Worm (Caenorhabditis elegans) whole organism, L3 larva: ENCODE results near the gene srh-170.

Experiments used
- ama-1 ChIP-seq: fragments of 150-350 bp; optimal IDR thresholded peaks from 2 replicates; lab custom pipeline; 2018
- ceh-28 ChIP-seq: fragments of 150-350 bp; optimal IDR thresholded peaks from 2 replicates; lab custom pipeline; 2014; ENCODE audit warnings: missing biosample characterization, missing genetic modification reagents, missing genetic modification characterization
- daf-12 ChIP-seq: fragments of 150-350 bp; optimal IDR thresholded peaks from 2 replicates; lab custom pipeline; 2014; ENCODE audit warnings: missing biosample characterization, missing genetic modification reagents, missing genetic modification characterization
- egl-5 ChIP-seq: fragments of 150-350 bp; optimal IDR thresholded peaks from 2 replicates; lab custom pipeline; 2017; ENCODE audit warnings: missing biosample characterization, missing genetic modification reagents, missing genetic modification characterization, inconsistent platforms
- elt-1 ChIP-seq: fragments of 150-350 bp; optimal IDR thresholded peaks from 2 replicates; lab custom pipeline; 2014; ENCODE audit warnings: missing biosample characterization, missing genetic modification characterization
- fkh-2 ChIP-seq: fragments of 150-350 bp; optimal IDR thresholded peaks from 2 replicates; lab custom pipeline; 2014; ENCODE audit warnings: missing biosample characterization, missing genetic modification reagents, missing genetic modification characterization
- zag-1 ChIP-seq: fragments of 150-350 bp; optimal IDR thresholded peaks from 2 replicates; lab custom pipeline; 2014; ENCODE audit warnings: missing biosample characterization, missing genetic modification characterization

DNA sequence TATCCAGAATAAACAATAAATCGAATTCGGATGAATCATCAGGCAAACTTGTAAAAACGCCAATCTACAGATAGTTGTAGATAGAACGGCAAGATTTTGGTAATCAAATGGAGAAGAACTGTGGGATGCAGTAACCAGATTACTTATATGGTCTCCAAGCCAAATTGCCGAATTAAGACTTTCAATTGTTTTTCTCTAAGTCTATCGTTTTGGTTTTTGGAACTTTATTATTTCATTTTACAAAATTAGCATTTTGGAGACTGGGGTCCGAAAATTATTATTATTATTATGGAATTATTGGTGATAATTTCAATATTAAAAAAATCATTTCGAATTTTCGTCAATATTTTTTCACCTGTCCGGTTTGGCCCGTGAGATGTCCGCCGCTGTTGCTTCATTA is 49.3 kb downstream of the srh-170 start, which contains the start of gene clec-228:
- TF ChIP-seq ama-1: no peak
- no peak for TF ChIP-seq elt-1
- TF ChIP-seq egl-5 (tag; lab: Kevin White, UChicago): no peak
- no peak for TF ChIP-seq daf-12
- no peak for TF ChIP-seq ceh-28 (tag; lab: Kevin White, UChicago)
- TF ChIP-seq fkh-2 (tag; lab: Kevin White, UChicago): no peak
- TF ChIP-seq zag-1 (tag; lab: Kevin White, UChicago): no peak
